Worm (Caenorhabditis elegans) whole organism, L2 larva: ENCODE measurements around the gene F18C5.9.
A peak's percentile ranks its signal among the peaks of the same experiment; 100 is the strongest.

Experiments used
- C34F6.9 ChIP-seq: fragments of 150-350 bp; optimal IDR thresholded peaks from 2 replicates; lab custom pipeline; 2014; ENCODE audit warnings: missing biosample characterization, missing genetic modification characterization
- F13H6.1 ChIP-seq: sonication (generic microtip); optimal IDR thresholded peaks from 2 replicates; lab custom pipeline; 2016; ENCODE audit warnings: missing genetic modification characterization, missing compliant biosample characterization
- R02D3.7 ChIP-seq: fragments of 150-350 bp; optimal IDR thresholded peaks from 2 replicates; lab custom pipeline; 2014; ENCODE audit warnings: missing biosample characterization, missing genetic modification characterization
- Y55F3AM.14 ChIP-seq: fragments of 200-800 bp; sonication (Bioruptor generic); optimal IDR thresholded peaks from 2 replicates; lab custom pipeline; 2018; ENCODE audit warnings: mild to moderate bottlenecking, missing genetic modification characterization, missing compliant biosample characterization
- ZK546.5 ChIP-seq: sonication (generic microtip); optimal IDR thresholded peaks from 2 replicates; lab custom pipeline; 2017; ENCODE audit warnings: missing biosample characterization, missing genetic modification characterization
- alr-1 ChIP-seq: fragments of 150-350 bp; optimal IDR thresholded peaks from 2 replicates; lab custom pipeline; 2014; ENCODE audit warnings: missing biosample characterization, missing genetic modification characterization
- aly-2 ChIP-seq: fragments of 150-350 bp; optimal IDR thresholded peaks from 2 replicates; lab custom pipeline; 2014; ENCODE audit warnings: missing biosample characterization, missing genetic modification characterization
- ama-1 ChIP-seq: fragments of 150-350 bp; optimal IDR thresholded peaks from 2 replicates; lab custom pipeline; 2018; ENCODE audit warnings: inconsistent platforms
- blmp-1 ChIP-seq: sonication (generic microtip); optimal IDR thresholded peaks from 2 replicates; lab custom pipeline; 2017; ENCODE audit warnings: missing genetic modification characterization, mild to moderate bottlenecking, missing compliant biosample characterization, antibody characterized with exemption, moderate library complexity; ENCODE audit not compliant: insufficient read depth
- ceh-16 ChIP-seq: fragments of 150-350 bp; optimal IDR thresholded peaks from 2 replicates; lab custom pipeline; 2014; ENCODE audit warnings: missing biosample characterization, missing genetic modification characterization
- ceh-82 ChIP-seq: fragments of 150-350 bp; optimal IDR thresholded peaks from 2 replicates; lab custom pipeline; 2014; ENCODE audit warnings: missing biosample characterization, missing genetic modification characterization
- crh-2 ChIP-seq: sonication (generic microtip); optimal IDR thresholded peaks from 2 replicates; lab custom pipeline; 2017; ENCODE audit warnings: missing biosample characterization, missing genetic modification characterization
- dmd-4 ChIP-seq: sonication (generic microtip); optimal IDR thresholded peaks from 2 replicates; lab custom pipeline; 2017; ENCODE audit warnings: missing biosample characterization, missing genetic modification characterization
- egl-27 ChIP-seq: sonication (generic microtip); optimal IDR thresholded peaks from 3 replicates; lab custom pipeline; 2017; ENCODE audit warnings: missing biosample characterization, missing genetic modification reagents, missing genetic modification characterization
- elt-1 ChIP-seq: fragments of 150-350 bp; optimal IDR thresholded peaks from 2 replicates; lab custom pipeline; 2014; ENCODE audit warnings: missing biosample characterization, missing genetic modification characterization
- elt-3 ChIP-seq: sonication (generic microtip); optimal IDR thresholded peaks from 2 replicates; lab custom pipeline; 2017; ENCODE audit warnings: missing biosample characterization, missing genetic modification characterization
- fos-1 ChIP-seq: fragments of 150-350 bp; optimal IDR thresholded peaks from 2 replicates; lab custom pipeline; 2014; ENCODE audit warnings: missing biosample characterization, missing genetic modification characterization
- gmeb-1 ChIP-seq: fragments of 150-350 bp; optimal IDR thresholded peaks from 2 replicates; lab custom pipeline; 2014; ENCODE audit warnings: missing biosample characterization, missing genetic modification characterization
- lin-11 ChIP-seq: fragments of 150-350 bp; sonication (generic microtip); optimal IDR thresholded peaks from 2 replicates; lab custom pipeline; 2014; ENCODE audit warnings: missing biosample characterization, missing genetic modification characterization, inconsistent platforms, mixed read lengths
- lin-13 ChIP-seq: fragments of 150-350 bp; optimal IDR thresholded peaks from 2 replicates; lab custom pipeline; 2014; ENCODE audit warnings: missing biosample characterization, missing genetic modification reagents, missing genetic modification characterization
- lin-39 ChIP-seq: fragments of 150-350 bp; optimal IDR thresholded peaks from 2 replicates; lab custom pipeline; 2014; ENCODE audit warnings: missing biosample characterization, missing genetic modification reagents, missing genetic modification characterization
- lsy-2 ChIP-seq, 2 experiments: fragments of 150-350 bp in 1 of 2; sonication (generic microtip) in 1 of 2; optimal IDR thresholded peaks; 2 replicates each; lab custom pipeline; 2014 to 2017; ENCODE audit warnings: missing biosample characterization in 2 of 2, missing genetic modification characterization in 2 of 2
- mab-5 ChIP-seq: fragments of 150-350 bp; optimal IDR thresholded peaks from 2 replicates; lab custom pipeline; 2014; ENCODE audit warnings: missing biosample characterization, missing genetic modification characterization
- mbf-1 ChIP-seq: sonication (generic microtip); optimal IDR thresholded peaks from 2 replicates; lab custom pipeline; 2017; ENCODE audit warnings: missing biosample characterization, missing genetic modification characterization
- mdl-1 ChIP-seq, 2 experiments: fragments of 150-350 bp in 1 of 2; sonication (generic microtip) in 1 of 2; optimal IDR thresholded peaks; 2 replicates each; lab custom pipeline; 2017; ENCODE audit warnings: missing biosample characterization in 2 of 2, missing genetic modification characterization in 2 of 2
- nhr-10 ChIP-seq: sonication (generic microtip); optimal IDR thresholded peaks from 2 replicates; lab custom pipeline; 2017; ENCODE audit warnings: missing biosample characterization, missing genetic modification characterization
- nhr-11 ChIP-seq: fragments of 150-350 bp; optimal IDR thresholded peaks from 2 replicates; lab custom pipeline; 2014; ENCODE audit warnings: missing biosample characterization, missing genetic modification characterization
- nhr-12 ChIP-seq: fragments of 150-350 bp; optimal IDR thresholded peaks from 2 replicates; lab custom pipeline; 2014; ENCODE audit warnings: missing biosample characterization, missing genetic modification characterization
- nhr-129 ChIP-seq: fragments of 150-350 bp; optimal IDR thresholded peaks from 2 replicates; lab custom pipeline; 2014; ENCODE audit warnings: missing biosample characterization, missing genetic modification characterization
- nhr-21 ChIP-seq: fragments of 150-350 bp; optimal IDR thresholded peaks from 2 replicates; lab custom pipeline; 2014; ENCODE audit warnings: missing biosample characterization, missing genetic modification characterization
- nhr-23 ChIP-seq: fragments of 150-350 bp; optimal IDR thresholded peaks from 2 replicates; lab custom pipeline; 2014; ENCODE audit warnings: missing biosample characterization, missing genetic modification reagents, missing genetic modification characterization
- nhr-237 ChIP-seq: fragments of 150-350 bp; optimal IDR thresholded peaks from 2 replicates; lab custom pipeline; 2014; ENCODE audit warnings: missing biosample characterization, missing genetic modification characterization
- nhr-25 ChIP-seq: fragments of 150-350 bp; sonication (generic microtip); optimal IDR thresholded peaks from 3 replicates; lab custom pipeline; 2014; ENCODE audit warnings: missing biosample characterization, missing genetic modification characterization
- nhr-6 ChIP-seq: fragments of 150-350 bp; optimal IDR thresholded peaks from 2 replicates; lab custom pipeline; 2014; ENCODE audit warnings: missing biosample characterization, missing genetic modification characterization
- nhr-77 ChIP-seq: fragments of 150-350 bp; optimal IDR thresholded peaks from 2 replicates; lab custom pipeline; 2014; ENCODE audit warnings: missing biosample characterization, missing genetic modification characterization
- peb-1 ChIP-seq: fragments of 150-350 bp; optimal IDR thresholded peaks from 2 replicates; lab custom pipeline; 2014; ENCODE audit warnings: missing biosample characterization, missing genetic modification characterization
- sem-4 ChIP-seq: fragments of 150-350 bp; optimal IDR thresholded peaks from 2 replicates; lab custom pipeline; 2014; ENCODE audit warnings: missing biosample characterization, missing genetic modification reagents, missing genetic modification characterization
- skn-1 ChIP-seq: sonication (generic microtip); optimal IDR thresholded peaks from 2 replicates; lab custom pipeline; 2017; ENCODE audit warnings: missing biosample characterization, missing genetic modification characterization
- sma-3 ChIP-seq: sonication (generic microtip); optimal IDR thresholded peaks from 2 replicates; lab custom pipeline; 2016; ENCODE audit warnings: missing genetic modification reagents, missing genetic modification characterization, missing compliant biosample characterization
- sma-9 ChIP-seq, 2 experiments: fragments of 150-350 bp in 1 of 2; sonication (generic microtip) in 1 of 2; optimal IDR thresholded peaks; 2 replicates each; lab custom pipeline; 2014 to 2016; ENCODE audit warnings: missing genetic modification characterization in 2 of 2, mild to moderate bottlenecking in 1 of 2, missing biosample characterization in 1 of 2, missing compliant biosample characterization in 1 of 2, missing genetic modification reagents in 1 of 2, moderate library complexity in 1 of 2
- snpc-4 ChIP-seq: fragments of 150-350 bp; optimal IDR thresholded peaks from 2 replicates; lab custom pipeline; 2014; ENCODE audit warnings: missing biosample characterization, missing genetic modification characterization
- unc-39 ChIP-seq: fragments of 150-350 bp; optimal IDR thresholded peaks from 2 replicates; lab custom pipeline; 2014; ENCODE audit warnings: missing biosample characterization, missing genetic modification characterization
- unc-55 ChIP-seq: fragments of 150-350 bp; sonication (generic microtip); optimal IDR thresholded peaks from 3 replicates; lab custom pipeline; 2014; ENCODE audit warnings: missing biosample characterization, missing genetic modification reagents, missing genetic modification characterization
- unc-62 ChIP-seq: fragments of 150-350 bp; optimal IDR thresholded peaks from 2 replicates; lab custom pipeline; 2014; ENCODE audit warnings: missing biosample characterization, missing genetic modification reagents, missing genetic modification characterization
- zag-1 ChIP-seq: fragments of 150-350 bp; optimal IDR thresholded peaks from 2 replicates; lab custom pipeline; 2014; ENCODE audit warnings: missing biosample characterization, missing genetic modification characterization
- ztf-1 ChIP-seq: fragments of 200-800 bp; sonication (Bioruptor generic); conservative IDR thresholded peaks from 2 replicates; pipeline ENCODE4 v1.3.6; 2022; ENCODE audit warnings: missing genetic modification characterization, missing compliant biosample characterization
- ztf-11 ChIP-seq: sonication (generic microtip); optimal IDR thresholded peaks from 2 replicates; lab custom pipeline; 2017; ENCODE audit warnings: missing biosample characterization, missing genetic modification characterization
- ztf-4 ChIP-seq: fragments of 150-350 bp; optimal IDR thresholded peaks from 2 replicates; lab custom pipeline; 2014; ENCODE audit warnings: missing biosample characterization, missing genetic modification characterization

Gene F18C5.9

DNA sequence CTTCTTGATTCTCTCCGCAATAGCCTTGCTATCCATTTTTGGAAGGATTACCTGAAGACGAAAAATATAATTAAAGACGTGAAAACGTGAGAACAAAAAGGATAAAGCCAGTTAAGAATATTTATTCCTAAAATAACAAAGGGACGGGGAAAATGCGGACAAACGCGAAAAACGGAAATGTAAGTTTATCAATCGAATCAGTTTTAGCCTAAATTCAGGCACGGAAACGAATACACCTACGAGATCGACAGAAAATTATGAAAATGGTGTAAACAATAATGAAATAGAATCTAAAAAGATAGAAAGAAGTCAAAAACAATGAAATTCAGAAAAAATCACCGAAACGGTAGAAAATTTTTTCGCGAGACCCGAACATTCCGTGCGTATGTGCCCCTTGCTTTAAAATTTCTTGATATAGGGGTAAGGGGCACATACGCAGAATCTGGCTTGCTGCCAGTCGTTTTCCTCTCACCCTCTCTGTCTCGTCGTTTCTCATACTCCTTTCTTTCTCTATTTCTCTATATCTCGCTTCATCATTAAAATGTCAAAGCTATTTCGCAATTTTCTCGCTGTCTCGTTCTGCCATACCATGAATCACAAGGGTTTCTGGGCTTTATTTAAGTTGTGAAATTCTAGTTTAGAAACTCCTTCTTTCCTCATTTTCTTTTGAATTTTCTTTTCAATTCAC lies 21.8 kb downstream of the F18C5.9 start, which contains the start of gene icd-1:
Gene icd-1, minus strand, starts transcription at position 51 of the 688 bp plus-strand sequence.
- TF ChIP-seq nhr-237 (tag; lab: Kevin White, UChicago) (peak; percentile 48), Y55F3AM.14 (GFP tag; lab: Kevin White, UChicago) (peak; percentile 78), sma-3 (GFP tag; lab: Kevin White, UChicago) (peak; percentile 97), unc-39 (tag; lab: Kevin White, UChicago) (no peak), ama-1 (lab: Kevin White, UChicago) (peak; percentile 24), sma-9 (GFP tag; optimal IDR thresholded peaks at IDR 0.05; lab: Kevin White, UChicago) (peak; percentile 96), sma-9 (tag; optimal IDR thresholded peaks at IDR 0.05; lab: Kevin White, UChicago) (no peak), sem-4 (tag; lab: Kevin White, UChicago) (peak; percentile 98), elt-1 (tag; lab: Kevin White, UChicago) (no peak), nhr-23 (tag; lab: Kevin White, UChicago) (no peak), nhr-6 (tag; lab: Kevin White, UChicago) (peak; percentile 98), mab-5 (tag; lab: Kevin White, UChicago) (peak; percentile 93), lin-39 (peak; percentile 68), aly-2 (no peak), nhr-77 (tag; lab: Kevin White, UChicago) (no peak), ceh-16 (tag; lab: Kevin White, UChicago) (peak; percentile 83), elt-3 (tag; lab: Kevin White, UChicago) (no peak), F13H6.1 (tag; lab: Kevin White, UChicago) (peak; percentile 97), ztf-4 (tag; lab: Kevin White, UChicago) (peak; percentile 94), gmeb-1 (peak; percentile 87), fos-1 (tag; lab: Kevin White, UChicago) (peak; percentile 97), nhr-25 (peak; percentile 98), blmp-1 (peak; percentile 81), mbf-1 (tag; lab: Kevin White, UChicago) (no peak), peb-1 (tag; lab: Kevin White, UChicago) (no peak), alr-1 (tag; lab: Kevin White, UChicago) (no peak), crh-2 (tag; lab: Kevin White, UChicago) (peak; percentile 97), ztf-11 (tag; lab: Kevin White, UChicago) (peak; percentile 58), unc-55 (GFP tag; lab: Kevin White, UChicago) (peak; percentile 98), dmd-4 (no peak), nhr-11 (tag; lab: Kevin White, UChicago) (peak; percentile 57), ztf-1 (GFP tag; lab: Robert Waterston, UW) (no peak), skn-1 (tag; lab: Kevin White, UChicago) (peak; percentile 67), nhr-129 (tag; lab: Kevin White, UChicago) (peak; percentile 96), nhr-21 (tag; lab: Kevin White, UChicago) (peak; percentile 96), lin-11 (tag; lab: Kevin White, UChicago) (peak; percentile 74), ceh-82 (tag; lab: Kevin White, UChicago) (peak; percentile 62), C34F6.9 (tag; lab: Kevin White, UChicago) (peak; percentile 97), nhr-10 (tag; lab: Kevin White, UChicago) (peak; percentile 73), egl-27 (tag; lab: Kevin White, UChicago) (peak; percentile 94), R02D3.7 (tag; lab: Kevin White, UChicago) (peak; percentile 38), snpc-4 (peak; percentile 74), lin-13 (peak; percentile 93), ZK546.5 (peak; percentile 76), unc-62 (GFP tag; lab: Kevin White, UChicago) (peak; percentile 93), zag-1 (tag; lab: Kevin White, UChicago) (peak; percentile 91), nhr-12 (tag; lab: Kevin White, UChicago) (peak; percentile 50), mdl-1 (tag; optimal IDR thresholded peaks at IDR 0.05; lab: Kevin White, UChicago) (peak; percentile 76 to 82), lsy-2 (tag; optimal IDR thresholded peaks at IDR 0.05; lab: Kevin White, UChicago) (peak; percentile 88 to 96)
